Worm (Caenorhabditis elegans): ENCODE results near the gene col-44.

The col-44 gene

DNA sequence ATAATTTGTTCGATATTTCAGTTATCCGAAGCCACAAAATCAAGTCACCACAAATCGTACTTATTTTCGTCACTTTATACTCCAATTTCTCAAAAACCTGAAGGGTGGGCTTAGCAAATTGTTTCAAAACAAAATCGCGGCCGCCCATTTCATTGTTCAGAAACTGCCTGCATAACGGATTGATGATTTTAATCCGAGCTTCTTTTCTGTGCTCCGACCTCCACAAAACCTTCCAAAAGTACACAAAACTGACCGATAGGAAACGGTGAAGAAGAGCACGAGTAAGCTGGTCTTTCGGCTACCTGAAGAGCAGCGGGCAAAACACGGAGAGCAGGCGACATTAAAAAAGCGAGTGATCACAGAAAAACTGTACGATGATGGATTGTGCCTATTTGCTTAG, 24.8 kb upstream of the col-44 start, which contains the start of gene R01E6.2:
R01E6.2 (minus strand) TSS at position 101 of the 400 bp plus-strand sequence.
- TF ChIP-seq klf-2 (GFP tag; conservative IDR thresholded peaks at IDR 0.05) (no peak), med-1 (GFP tag; optimal IDR thresholded peaks at IDR 0.05; ENCODE audit: insufficient read depth) (no peak), T22C8.4 (GFP tag; IDR thresholded peaks at IDR 0.05) (no peak), ztf-29 (GFP tag; IDR thresholded peaks at IDR 0.05) (no peak), tab-1 (GFP tag; IDR thresholded peaks at IDR 0.05) (no peak), ztf-23 (GFP tag; IDR thresholded peaks at IDR 0.05) (no peak), ref-1 (GFP tag; conservative IDR thresholded peaks at IDR 0.05) (no peak), cog-1 (tag; optimal IDR thresholded peaks at IDR 0.05) (no peak), flt-1 (GFP tag; IDR thresholded peaks at IDR 0.05) (no peak)

DNA sequence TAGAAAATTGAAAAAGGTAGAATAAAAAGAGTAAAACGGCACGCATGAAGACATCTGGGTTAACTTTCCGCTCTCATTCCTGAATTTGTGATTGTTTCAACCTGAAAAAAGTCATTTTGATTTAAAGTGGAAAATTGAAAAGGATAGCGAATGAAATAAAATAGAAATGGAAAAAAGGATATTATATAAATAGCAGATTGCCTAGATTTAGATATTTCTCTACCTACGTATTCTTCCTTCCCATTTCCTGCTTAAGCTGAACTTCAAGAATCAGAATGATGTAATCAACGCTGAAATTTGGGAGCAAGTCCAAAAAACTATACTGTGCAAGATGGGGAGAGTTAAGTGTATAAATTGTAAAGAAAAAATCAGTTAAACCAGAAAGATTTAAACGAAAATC, 21.4 kb upstream of the col-44 start, which contains the start of gene R01E6.7:
R01E6.7 (minus strand) TSS at position 101 of the 400 bp plus-strand sequence.
- no peak for TF ChIP-seq ztf-29 (GFP tag; IDR thresholded peaks at IDR 0.05)
- TF ChIP-seq flt-1 (GFP tag; IDR thresholded peaks at IDR 0.05): no peak
- no peak for TF ChIP-seq ref-1 (GFP tag; conservative IDR thresholded peaks at IDR 0.05)
- no peak for TF ChIP-seq T22C8.4 (GFP tag; IDR thresholded peaks at IDR 0.05)
- TF ChIP-seq tab-1 (GFP tag; IDR thresholded peaks at IDR 0.05): no peak

DNA sequence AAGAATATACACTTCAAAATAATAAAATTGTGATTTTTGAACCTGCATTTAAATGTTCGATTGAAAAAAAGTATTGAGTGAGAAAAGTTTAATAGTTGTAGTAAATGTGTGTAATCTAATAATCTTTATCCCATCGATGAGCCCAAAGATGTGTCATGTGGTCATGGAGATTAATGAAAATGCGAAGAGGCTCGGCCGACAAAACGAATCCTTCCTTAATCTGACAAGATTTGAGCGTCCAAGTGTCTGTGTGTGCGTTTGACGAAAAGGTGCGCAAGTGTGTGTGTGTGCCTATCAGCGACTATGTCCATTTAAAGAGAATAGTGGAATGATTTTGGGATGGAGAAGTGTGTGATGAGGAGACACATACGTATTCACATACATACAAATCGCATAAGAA, 17.2 kb upstream of the col-44 start:
- TF ChIP-seq ztf-29 (GFP tag; IDR thresholded peaks at IDR 0.05) (no peak), med-1 (GFP tag; optimal IDR thresholded peaks at IDR 0.05; ENCODE audit: insufficient read depth) (no peak), T22C8.4 (GFP tag; IDR thresholded peaks at IDR 0.05) (no peak), ref-1 (GFP tag; conservative IDR thresholded peaks at IDR 0.05) (no peak), ztf-23 (GFP tag; IDR thresholded peaks at IDR 0.05) (no peak), flt-1 (GFP tag; IDR thresholded peaks at IDR 0.05) (no peak), tab-1 (GFP tag; IDR thresholded peaks at IDR 0.05) (no peak), klf-2 (GFP tag; conservative IDR thresholded peaks at IDR 0.05) (no peak), cog-1 (tag; optimal IDR thresholded peaks at IDR 0.05) (no peak)

DNA sequence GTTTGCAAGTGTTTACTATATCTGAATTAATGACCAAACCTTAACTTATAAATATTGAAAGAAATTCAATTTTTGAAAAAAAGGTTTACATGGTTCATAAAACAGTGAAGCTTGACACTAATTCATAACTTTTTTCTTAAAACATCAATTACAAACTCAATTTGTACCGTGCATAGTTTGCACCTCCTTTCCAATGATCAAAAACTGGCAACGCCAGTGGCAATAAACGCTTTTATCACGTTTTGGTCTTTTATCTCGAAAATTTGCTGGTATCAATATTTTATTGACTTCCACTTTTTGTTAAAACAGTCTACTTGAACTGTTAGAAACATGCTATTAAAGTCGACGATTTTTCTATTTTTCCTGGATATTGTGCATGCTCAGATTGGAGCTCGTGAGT, 12.8 kb upstream of the col-44 start, which contains the start of gene F54B11.11:
F54B11.11 (plus strand) TSS at position 301 of the 400 bp plus-strand sequence.
- TF ChIP-seq flt-1 (GFP tag; IDR thresholded peaks at IDR 0.05) (no peak), ztf-29 (GFP tag; IDR thresholded peaks at IDR 0.05) (no peak), klf-2 (GFP tag; conservative IDR thresholded peaks at IDR 0.05) (no peak), ztf-23 (GFP tag; IDR thresholded peaks at IDR 0.05) (no peak), cog-1 (tag; optimal IDR thresholded peaks at IDR 0.05) (no peak), tab-1 (GFP tag; IDR thresholded peaks at IDR 0.05) (no peak), T22C8.4 (GFP tag; IDR thresholded peaks at IDR 0.05) (no peak), med-1 (GFP tag; optimal IDR thresholded peaks at IDR 0.05; ENCODE audit: insufficient read depth) (no peak), ref-1 (GFP tag; conservative IDR thresholded peaks at IDR 0.05) (no peak)

DNA sequence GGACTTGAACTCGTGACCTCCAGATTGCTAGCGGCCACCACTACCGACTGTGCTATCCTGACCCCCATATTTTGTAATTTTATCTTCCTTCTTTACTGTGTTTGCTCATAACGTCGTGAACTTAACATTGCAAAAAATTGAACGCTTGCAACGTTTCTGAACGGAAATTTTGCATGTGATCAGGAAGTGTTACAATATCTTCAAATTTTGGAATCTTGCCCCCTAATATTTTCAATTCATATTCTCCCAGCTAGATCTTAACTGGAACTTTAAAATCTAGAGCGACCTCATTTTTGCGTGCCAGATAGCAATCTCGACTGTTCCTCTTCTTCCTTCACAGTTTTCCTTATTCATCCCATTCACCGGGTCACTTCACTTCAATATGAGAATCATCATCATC, 9.5 kb upstream of the col-44 start, which contains the start of gene F54B11.10:
F54B11.10 (plus strand) TSS at position 301 of the 400 bp plus-strand sequence.
- no peak for TF ChIP-seq klf-2 (GFP tag; conservative IDR thresholded peaks at IDR 0.05)
- TF ChIP-seq T22C8.4 (GFP tag; IDR thresholded peaks at IDR 0.05): no peak
- TF ChIP-seq ztf-29 (GFP tag; IDR thresholded peaks at IDR 0.05): no peak

DNA sequence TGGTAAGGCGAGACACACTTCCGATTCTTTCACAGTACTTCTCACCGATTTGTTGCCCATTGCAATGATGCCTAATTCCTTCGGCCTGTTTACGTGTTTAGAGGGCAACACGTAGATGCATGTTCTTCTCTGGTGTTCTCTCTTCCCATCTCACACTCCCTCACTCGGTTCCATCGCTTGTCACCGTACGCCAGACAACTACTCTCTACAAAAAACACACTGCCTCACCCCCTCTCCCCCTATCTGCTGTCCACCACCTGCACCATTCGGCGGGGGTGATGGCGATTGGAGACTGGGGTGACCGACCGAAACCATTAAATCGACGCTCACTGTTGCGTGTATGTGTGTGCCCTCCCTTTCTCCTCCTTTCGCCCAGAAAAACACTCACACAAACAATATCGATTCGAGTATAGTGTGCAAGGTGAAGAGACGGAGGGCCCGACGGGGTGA, 7.4 kb upstream of the col-44 start:
- peak; percentile 62; the same call in 1 of the 2 replicates for TF ChIP-seq flt-1 (GFP tag; IDR thresholded peaks at IDR 0.05)
- no peak for TF ChIP-seq ztf-23 (GFP tag; IDR thresholded peaks at IDR 0.05)
- TF ChIP-seq tab-1 (GFP tag; IDR thresholded peaks at IDR 0.05): peak; percentile 75
- peak; percentile 39; the same call in 1 of the 2 replicates for TF ChIP-seq T22C8.4 (GFP tag; IDR thresholded peaks at IDR 0.05)
- TF ChIP-seq cog-1 (tag; optimal IDR thresholded peaks at IDR 0.05): peak; percentile 75

DNA sequence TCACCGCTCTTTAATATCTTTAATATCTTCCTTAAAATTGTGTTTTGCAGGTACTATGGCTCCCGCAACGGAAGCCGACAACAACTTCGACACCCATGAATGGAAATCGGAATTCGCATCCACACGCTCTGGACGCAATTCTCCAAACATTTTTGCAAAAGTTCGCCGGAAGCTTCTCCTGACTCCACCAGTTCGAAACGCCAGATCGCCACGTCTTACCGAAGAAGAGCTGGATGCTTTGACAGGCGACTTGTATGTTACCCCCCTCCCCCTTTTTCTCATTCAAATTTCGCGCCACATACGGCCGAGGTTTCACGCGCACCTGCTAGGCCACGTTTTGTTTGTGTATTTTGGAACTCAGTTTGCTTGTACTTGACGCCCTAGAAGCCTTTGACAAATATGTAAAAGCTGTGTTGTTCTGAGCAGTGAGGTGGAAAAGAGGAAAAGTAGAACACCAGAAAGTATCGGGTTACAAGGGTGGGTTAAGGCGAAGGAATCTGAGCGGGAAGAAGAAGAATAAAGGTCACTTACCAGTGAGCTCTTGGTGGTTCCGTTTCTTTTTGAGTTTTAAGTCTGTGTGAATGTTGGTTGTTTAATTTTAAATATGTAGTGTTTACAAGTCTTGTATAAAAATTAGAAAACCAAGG, 6.4 kb upstream of the col-44 start, which contains the start of gene unc-84:
unc-84 (plus strand) TSS at position 51 of the 647 bp plus-strand sequence.
- TF ChIP-seq ztf-23 (GFP tag; IDR thresholded peaks at IDR 0.05): no peak
- no peak for TF ChIP-seq ref-1 (GFP tag; conservative IDR thresholded peaks at IDR 0.05)
- TF ChIP-seq klf-2 (GFP tag; conservative IDR thresholded peaks at IDR 0.05): no peak
- TF ChIP-seq cog-1 (tag; optimal IDR thresholded peaks at IDR 0.05): no peak
- TF ChIP-seq tab-1 (GFP tag; IDR thresholded peaks at IDR 0.05): 0 out of 2 replicates have a peak, but pooled peaks have one; percentile 39
- TF ChIP-seq med-1 (GFP tag; optimal IDR thresholded peaks at IDR 0.05; ENCODE audit: insufficient read depth): no peak
- no peak for TF ChIP-seq T22C8.4 (GFP tag; IDR thresholded peaks at IDR 0.05)
- peak; percentile 42; the same call in 1 of the 2 replicates for TF ChIP-seq flt-1 (GFP tag; IDR thresholded peaks at IDR 0.05)
- TF ChIP-seq ztf-29 (GFP tag; IDR thresholded peaks at IDR 0.05): no peak

DNA sequence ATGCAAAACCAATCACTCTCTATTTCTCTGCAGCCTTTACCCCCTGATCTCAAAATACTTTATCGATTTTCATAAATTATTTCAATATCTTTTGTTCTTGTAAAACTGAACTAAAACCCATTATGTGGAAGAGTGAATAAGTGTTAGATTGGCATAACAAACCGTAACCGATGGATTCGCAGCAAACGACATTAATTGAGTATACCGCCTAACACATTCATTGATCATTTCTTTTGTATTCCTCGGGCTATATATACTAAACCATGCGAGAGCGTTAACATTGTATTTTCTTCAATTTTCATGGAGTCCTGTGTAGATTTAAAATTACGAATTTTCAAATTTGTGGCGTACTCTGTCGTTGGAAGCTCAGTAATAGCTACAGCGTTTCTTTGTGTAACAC, 1.5 kb upstream of the col-44 start, which contains the start of gene col-9:
col-9 (plus strand) TSS at position 301 of the 400 bp plus-strand sequence.
- TF ChIP-seq tab-1 (GFP tag; IDR thresholded peaks at IDR 0.05) (no peak), T22C8.4 (GFP tag; IDR thresholded peaks at IDR 0.05) (no peak), flt-1 (GFP tag; IDR thresholded peaks at IDR 0.05) (no peak), ztf-29 (GFP tag; IDR thresholded peaks at IDR 0.05) (no peak), klf-2 (GFP tag; conservative IDR thresholded peaks at IDR 0.05) (no peak), med-1 (GFP tag; optimal IDR thresholded peaks at IDR 0.05; ENCODE audit: insufficient read depth) (no peak), cog-1 (tag; optimal IDR thresholded peaks at IDR 0.05) (no peak), ref-1 (GFP tag; conservative IDR thresholded peaks at IDR 0.05) (no peak), ztf-23 (GFP tag; IDR thresholded peaks at IDR 0.05) (no peak)

DNA sequence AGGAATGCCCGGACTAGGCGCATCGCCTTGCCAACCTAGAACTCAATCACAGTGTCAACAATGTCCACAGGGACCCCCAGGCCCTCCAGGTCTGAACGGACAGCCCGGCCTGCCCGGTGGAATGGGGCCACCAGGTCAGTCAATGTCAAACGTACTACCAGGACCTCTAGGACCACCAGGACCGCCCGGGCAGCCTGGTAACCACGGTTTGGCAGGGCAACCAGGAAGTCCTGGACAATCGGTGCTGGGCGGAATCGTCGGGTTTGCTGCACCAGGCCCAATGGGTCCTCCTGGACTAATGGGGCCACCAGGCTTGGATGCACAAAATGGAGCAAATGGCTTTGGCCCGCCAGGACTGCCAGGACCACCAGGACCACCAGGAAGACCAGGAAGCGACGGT, 587 bp upstream of the col-44 start:
- TF ChIP-seq T22C8.4 (GFP tag; IDR thresholded peaks at IDR 0.05) (no peak), ztf-29 (GFP tag; IDR thresholded peaks at IDR 0.05) (no peak), ref-1 (GFP tag; conservative IDR thresholded peaks at IDR 0.05) (no peak), ztf-23 (GFP tag; IDR thresholded peaks at IDR 0.05) (no peak)

DNA sequence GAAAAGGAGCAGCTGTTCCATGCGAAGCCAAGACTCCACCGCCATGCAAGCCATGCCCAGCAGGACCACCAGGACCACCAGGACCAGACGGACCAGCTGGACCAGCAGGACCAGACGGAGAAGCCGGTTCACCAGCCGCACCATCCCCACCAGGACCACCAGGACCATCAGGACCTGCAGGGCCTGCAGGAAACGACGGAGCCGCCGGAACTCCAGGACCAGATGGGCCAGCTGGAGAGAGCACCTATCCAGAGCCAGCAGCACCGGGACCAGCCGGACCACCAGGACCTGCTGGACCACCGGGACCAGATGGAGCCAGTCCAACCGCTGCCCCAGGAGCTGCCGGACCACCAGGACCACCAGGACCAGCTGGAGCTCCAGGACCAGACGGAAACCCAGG, 678 bp downstream of the col-44 start:
- TF ChIP-seq T22C8.4 (GFP tag; IDR thresholded peaks at IDR 0.05): no peak
- TF ChIP-seq ref-1 (GFP tag; conservative IDR thresholded peaks at IDR 0.05): no peak
- no peak for TF ChIP-seq med-1 (GFP tag; optimal IDR thresholded peaks at IDR 0.05; ENCODE audit: insufficient read depth)
- no peak for TF ChIP-seq ztf-29 (GFP tag; IDR thresholded peaks at IDR 0.05)
- no peak for TF ChIP-seq ztf-23 (GFP tag; IDR thresholded peaks at IDR 0.05)
- no peak for TF ChIP-seq klf-2 (GFP tag; conservative IDR thresholded peaks at IDR 0.05)
- TF ChIP-seq tab-1 (GFP tag; IDR thresholded peaks at IDR 0.05): no peak
- TF ChIP-seq flt-1 (GFP tag; IDR thresholded peaks at IDR 0.05): no peak

All from whole organism, midembryonic.